Worm (Caenorhabditis elegans) whole organism, young adult: ENCODE results near the gene mdt-19.
A peak's percentile ranks its signal among the peaks of the same experiment; 100 is the strongest.

Experiments
- B0336.3 ChIP-seq: fragments of 200-800 bp; sonication (Bioruptor generic); IDR thresholded peaks from 2 replicates; pipeline ENCODE4 v1.3.6; 2022; ENCODE audit warnings: missing genetic modification characterization, missing compliant biosample characterization
- C06A6.2 ChIP-seq: fragments of 200-800 bp; sonication (Bioruptor generic); conservative IDR thresholded peaks from 2 replicates; pipeline ENCODE4 v1.3.6; 2022; ENCODE audit warnings: missing genetic modification characterization, missing compliant biosample characterization
- C17E4.6 ChIP-seq: fragments of 200-800 bp; sonication (Bioruptor generic); IDR thresholded peaks from 2 replicates; pipeline ENCODE4 v1.3.6; 2022; ENCODE audit warnings: missing genetic modification reagents, missing genetic modification characterization, missing compliant biosample characterization
- D2030.7 ChIP-seq: fragments of 200-800 bp; sonication (Bioruptor generic); IDR thresholded peaks from 2 replicates; pipeline ENCODE4 v1.3.6; 2022; ENCODE audit warnings: missing genetic modification reagents, missing genetic modification characterization, missing compliant biosample characterization
- F23B12.7 ChIP-seq: sonication (generic microtip); optimal IDR thresholded peaks from 2 replicates; lab custom pipeline; 2017; ENCODE audit warnings: missing genetic modification characterization, mild to moderate bottlenecking, missing compliant biosample characterization, antibody characterized with exemption, moderate library complexity; ENCODE audit not compliant: insufficient read depth
- F33H1.4 ChIP-seq: fragments of 200-800 bp; sonication (Bioruptor generic); IDR thresholded peaks from 2 replicates; pipeline ENCODE4 v1.3.6; 2022; ENCODE audit warnings: missing genetic modification reagents, missing genetic modification characterization, missing compliant biosample characterization
- F57A8.1 ChIP-seq: fragments of 200-800 bp; sonication (Bioruptor generic); optimal IDR thresholded peaks from 2 replicates; lab custom pipeline; 2018; ENCODE audit warnings: mild to moderate bottlenecking, missing genetic modification characterization, moderate library complexity, missing compliant biosample characterization
- F57C9.4 ChIP-seq: sonication (generic microtip); optimal IDR thresholded peaks from 2 replicates; lab custom pipeline; 2017; ENCODE audit warnings: mild to moderate bottlenecking, missing genetic modification characterization, missing compliant biosample characterization
- K11D2.4 ChIP-seq: fragments of 200-800 bp; sonication (Bioruptor generic); IDR thresholded peaks from 2 replicates; pipeline ENCODE4 v1.3.6; 2022; ENCODE audit warnings: missing genetic modification reagents, missing genetic modification characterization, missing compliant biosample characterization
- Y53G8AR.9 ChIP-seq: fragments of 200-800 bp; sonication (Bioruptor generic); conservative IDR thresholded peaks from 2 replicates; pipeline ENCODE4 v1.3.6; 2022; ENCODE audit warnings: missing genetic modification reagents, missing genetic modification characterization, missing compliant biosample characterization
- Y95B8A.8 ChIP-seq: fragments of 200-800 bp; sonication (Bioruptor generic); IDR thresholded peaks from 2 replicates; pipeline ENCODE4 v1.3.6; 2022; ENCODE audit warnings: missing genetic modification reagents, missing genetic modification characterization, missing compliant biosample characterization
- atf-7 ChIP-seq: sonication (generic microtip); optimal IDR thresholded peaks from 2 replicates; lab custom pipeline; 2017; ENCODE audit warnings: mild to moderate bottlenecking, missing genetic modification characterization, missing compliant biosample characterization
- attf-5 ChIP-seq: fragments of 200-800 bp; sonication (Bioruptor generic); optimal IDR thresholded peaks from 2 replicates; lab custom pipeline; 2018; ENCODE audit warnings: mild to moderate bottlenecking, missing genetic modification characterization, missing compliant biosample characterization
- dox-1 ChIP-seq: fragments of 200-800 bp; sonication (Bioruptor generic); IDR thresholded peaks from 2 replicates; pipeline ENCODE4 v1.3.6; 2022; ENCODE audit warnings: missing genetic modification reagents, missing genetic modification characterization, missing compliant biosample characterization
- egl-18 ChIP-seq: fragments of 200-800 bp; sonication (Bioruptor generic); IDR thresholded peaks from 2 replicates; pipeline ENCODE4 v1.3.6; 2022; ENCODE audit warnings: missing genetic modification reagents, missing genetic modification characterization, missing compliant biosample characterization
- egrh-3 ChIP-seq: fragments of 200-800 bp; sonication (Bioruptor generic); IDR thresholded peaks from 2 replicates; pipeline ENCODE4 v1.3.6; 2022; ENCODE audit warnings: missing genetic modification reagents, missing genetic modification characterization, missing compliant biosample characterization
- gei-17 ChIP-seq: fragments of 200-800 bp; sonication (Bioruptor generic); optimal IDR thresholded peaks from 2 replicates; lab custom pipeline; 2018; ENCODE audit warnings: mild to moderate bottlenecking, missing genetic modification characterization, missing compliant biosample characterization
- hlh-12 ChIP-seq: sonication (generic microtip); optimal IDR thresholded peaks from 2 replicates; lab custom pipeline; 2016; ENCODE audit warnings: missing genetic modification characterization, missing compliant biosample characterization
- hlh-26 ChIP-seq: fragments of 200-800 bp; sonication (Bioruptor generic); conservative IDR thresholded peaks from 2 replicates; pipeline ENCODE4 v1.3.6; 2022; ENCODE audit warnings: missing genetic modification reagents, missing genetic modification characterization, missing compliant biosample characterization
- hmg-1.2 ChIP-seq: fragments of 200-800 bp; sonication (Bioruptor generic); IDR thresholded peaks from 2 replicates; pipeline ENCODE4 v1.3.6; 2022; ENCODE audit warnings: missing genetic modification reagents, missing genetic modification characterization, missing compliant biosample characterization
- hmg-20 ChIP-seq: fragments of 200-800 bp; sonication (Bioruptor generic); IDR thresholded peaks from 2 replicates; pipeline ENCODE4 v1.3.6; 2022; ENCODE audit warnings: missing genetic modification reagents, missing genetic modification characterization, missing compliant biosample characterization
- hsf-1 ChIP-seq: fragments of 200-800 bp; sonication (Bioruptor generic); IDR thresholded peaks from 2 replicates; pipeline ENCODE4 v1.3.6; 2022; ENCODE audit warnings: missing genetic modification reagents, missing genetic modification characterization, missing compliant biosample characterization
- lag-1 ChIP-seq: fragments of 200-800 bp; sonication (Bioruptor generic); IDR thresholded peaks from 2 replicates; pipeline ENCODE4 v1.3.6; 2022; ENCODE audit warnings: missing genetic modification reagents, missing genetic modification characterization, missing compliant biosample characterization
- lin-26 ChIP-seq: fragments of 200-800 bp; sonication (Bioruptor generic); IDR thresholded peaks from 2 replicates; pipeline ENCODE4 v1.3.6; 2022; ENCODE audit warnings: missing genetic modification reagents, missing genetic modification characterization, missing compliant biosample characterization
- lin-35 ChIP-seq, 3 experiments: fragments of 150-350 bp in 2 of 3; sonication (generic microtip) in 1 of 3; optimal IDR thresholded peaks; 2 replicates each; lab custom pipeline; 2014 to 2018; ENCODE audit warnings: missing biosample characterization in 3 of 3, missing genetic modification characterization in 3 of 3, missing genetic modification reagents in 3 of 3
- madf-3 ChIP-seq: fragments of 200-800 bp; sonication (Bioruptor generic); IDR thresholded peaks from 2 replicates; pipeline ENCODE4 v1.3.6; 2022; ENCODE audit warnings: missing genetic modification reagents, missing genetic modification characterization, missing compliant biosample characterization
- madf-6 ChIP-seq: fragments of 200-800 bp; sonication (Bioruptor generic); IDR thresholded peaks from 2 replicates; pipeline ENCODE4 v1.3.6; 2022; ENCODE audit warnings: missing genetic modification reagents, missing genetic modification characterization, missing compliant biosample characterization
- madf-8 ChIP-seq: fragments of 200-800 bp; sonication (Bioruptor generic); conservative IDR thresholded peaks from 2 replicates; pipeline ENCODE4 v1.3.6; 2022; ENCODE audit warnings: missing genetic modification reagents, missing genetic modification characterization, missing compliant biosample characterization
- mcd-1 ChIP-seq: fragments of 200-800 bp; sonication (Bioruptor generic); IDR thresholded peaks from 2 replicates; pipeline ENCODE4 v1.3.6; 2022; ENCODE audit warnings: missing genetic modification reagents, missing genetic modification characterization, missing compliant biosample characterization
- nhr-80 ChIP-seq: sonication (generic microtip); optimal IDR thresholded peaks from 2 replicates; lab custom pipeline; 2016; ENCODE audit warnings: missing genetic modification characterization, missing compliant biosample characterization
- rcor-1 ChIP-seq: fragments of 200-800 bp; sonication (Bioruptor generic); IDR thresholded peaks from 2 replicates; pipeline ENCODE4 v1.3.6; 2022; ENCODE audit warnings: missing genetic modification reagents, missing genetic modification characterization, missing compliant biosample characterization
- repo-1 ChIP-seq: sonication (generic microtip); optimal IDR thresholded peaks from 2 replicates; lab custom pipeline; 2017; ENCODE audit warnings: mild to moderate bottlenecking, missing genetic modification characterization, missing compliant biosample characterization
- sea-2 ChIP-seq: fragments of 200-800 bp; sonication (Bioruptor generic); IDR thresholded peaks from 2 replicates; pipeline ENCODE4 v1.3.6; 2022; ENCODE audit warnings: missing genetic modification characterization, missing compliant biosample characterization
- snpc-1.3 ChIP-seq: sonication (generic microtip); optimal IDR thresholded peaks from 2 replicates; lab custom pipeline; 2017; ENCODE audit warnings: missing genetic modification characterization, mild to moderate bottlenecking, missing compliant biosample characterization, antibody characterized with exemption, moderate library complexity, missing genotype, missing genetic modification reagents; ENCODE audit not compliant: insufficient read depth
- snpc-3.4 ChIP-seq: sonication (generic microtip); optimal IDR thresholded peaks from 2 replicates; lab custom pipeline; 2017; ENCODE audit warnings: missing genetic modification characterization, mild to moderate bottlenecking, missing compliant biosample characterization, antibody characterized with exemption, moderate library complexity, missing genotype, missing genetic modification reagents
- snpc-4 ChIP-seq, 5 experiments: fragments of 150-350 bp in 1 of 5; sonication (generic microtip) in 4 of 5; optimal IDR thresholded peaks; 2 replicates each; lab custom pipeline; 2014 to 2018; ENCODE audit warnings: missing genetic modification characterization in 5 of 5, missing biosample characterization in 3 of 5, antibody characterized with exemption in 2 of 5, mild to moderate bottlenecking in 2 of 5, missing compliant biosample characterization in 2 of 5, missing genotype in 2 of 5, moderate library complexity in 2 of 5, missing genetic modification reagents in 1 of 5
- tbp1 ChIP-seq: fragments of 200-800 bp; sonication (Bioruptor generic); optimal IDR thresholded peaks from 2 replicates; lab custom pipeline; 2018; ENCODE audit warnings: mild to moderate bottlenecking, missing genetic modification characterization, missing compliant biosample characterization
- tlf-1 ChIP-seq: fragments of 200-800 bp; sonication (Bioruptor generic); optimal IDR thresholded peaks from 2 replicates; lab custom pipeline; 2018; ENCODE audit warnings: mild to moderate bottlenecking, missing genetic modification characterization, missing compliant biosample characterization
- xnd-1 ChIP-seq: sonication (generic microtip); optimal IDR thresholded peaks from 2 replicates; lab custom pipeline; 2016; ENCODE audit warnings: missing genotype, missing genetic modification reagents, missing genetic modification characterization, missing compliant biosample characterization
- ztf-25 ChIP-seq: fragments of 200-800 bp; sonication (Bioruptor generic); IDR thresholded peaks from 2 replicates; pipeline ENCODE4 v1.3.6; 2022; ENCODE audit warnings: missing genetic modification reagents, missing genetic modification characterization, missing compliant biosample characterization
- ztf-26 ChIP-seq: sonication (generic microtip); optimal IDR thresholded peaks from 2 replicates; lab custom pipeline; 2017; ENCODE audit warnings: missing genetic modification characterization, missing compliant biosample characterization
- ztf-28 ChIP-seq: fragments of 200-800 bp; sonication (Bioruptor generic); IDR thresholded peaks from 2 replicates; pipeline ENCODE4 v1.3.6; 2022; ENCODE audit warnings: missing genetic modification reagents, missing genetic modification characterization, missing compliant biosample characterization
- ztf-3 ChIP-seq: fragments of 200-800 bp; sonication (Bioruptor generic); optimal IDR thresholded peaks from 2 replicates; lab custom pipeline; 2018; ENCODE audit warnings: mild to moderate bottlenecking, missing genetic modification characterization, missing compliant biosample characterization

mdt-19 gene

ce11 chrIII:2583302-2583701, 14.6 kb upstream of the mdt-19 start:
- TF ChIP-seq madf-6 (GFP tag; lab: Robert Waterston, UW) (peak; percentile 85), mcd-1 (GFP tag; lab: Robert Waterston, UW) (peak; percentile 58), K11D2.4 (0 out of 2 replicates have a peak, but pooled peaks have one; percentile 18), dox-1 (GFP tag; lab: Robert Waterston, UW) (peak; percentile 57; the same call in 1 of the 2 replicates), D2030.7 (GFP tag; lab: Robert Waterston, UW) (peak; percentile 22; the same call in 1 of the 2 replicates), madf-8 (peak; percentile 71), hsf-1 (GFP tag; lab: Robert Waterston, UW) (0 out of 2 replicates have a peak, but pooled peaks have one; percentile 17), hmg-1.2 (GFP tag; lab: Robert Waterston, UW) (0 out of 2 replicates have a peak, but pooled peaks have one; percentile 6), F33H1.4 (GFP tag; lab: Robert Waterston, UW) (0 out of 2 replicates have a peak, but pooled peaks have one; percentile 32), ztf-28 (GFP tag; lab: Robert Waterston, UW) (0 out of 2 replicates have a peak, but pooled peaks have one; percentile 59)

ce11 chrIII:2586193-2586592, 11.7 kb upstream of the mdt-19 start, which contains the start of gene gpa-17:
gpa-17 (plus strand) TSS chrIII:2586555.
- no peak for TF ChIP-seq hlh-26 (GFP tag; lab: Robert Waterston, UW)
- peak; percentile 64 for TF ChIP-seq nhr-80 (tag; lab: Kevin White, UChicago)
- TF ChIP-seq, all 124 proteins: peak for 1

- TF ChIP-seq ztf-25: no peak
- peak in 2 of 3 experiments; percentile 51 to 94 for TF ChIP-seq lin-35 (GFP tag; optimal IDR thresholded peaks at IDR 0.05; lab: Kevin White, UChicago)
- peak; percentile 79 for TF ChIP-seq tlf-1 (GFP tag; lab: Kevin White, UChicago)
- TF ChIP-seq hlh-12 (tag; lab: Kevin White, UChicago): no peak
- TF ChIP-seq snpc-1.3 (tag; lab: Kevin White, UChicago): peak; percentile 63
- peak; percentile 91 for TF ChIP-seq attf-5
- TF ChIP-seq Y95B8A.8 (GFP tag; lab: Robert Waterston, UW): 0 out of 2 replicates have a peak, but pooled peaks have one; percentile 61
- no peak for TF ChIP-seq lin-26 (GFP tag; lab: Robert Waterston, UW)
- TF ChIP-seq sea-2 (GFP tag; lab: Robert Waterston, UW): 0 out of 2 replicates have a peak, but pooled peaks have one; percentile 39
- peak; percentile 78 for TF ChIP-seq gei-17 (GFP tag; lab: Kevin White, UChicago)
- TF ChIP-seq F57C9.4 (tag; lab: Kevin White, UChicago): no peak
- peak; percentile 39; the same call in 1 of the 2 replicates for TF ChIP-seq egrh-3 (GFP tag; lab: Robert Waterston, UW)
- TF ChIP-seq F57A8.1 (GFP tag; lab: Kevin White, UChicago): no peak
- TF ChIP-seq egl-18 (GFP tag; lab: Robert Waterston, UW): 0 out of 2 replicates have a peak, but pooled peaks have one; percentile 76
- peak; percentile 61 for TF ChIP-seq hmg-1.2 (GFP tag; lab: Robert Waterston, UW)
- TF ChIP-seq ztf-28 (GFP tag; lab: Robert Waterston, UW): no peak
- peak; percentile 84 for TF ChIP-seq ztf-26 (tag; lab: Kevin White, UChicago)
- peak; percentile 83 for TF ChIP-seq C06A6.2 (GFP tag; lab: Robert Waterston, UW)
- no peak for TF ChIP-seq ztf-3 (GFP tag; lab: Kevin White, UChicago)
- peak; percentile 77 for TF ChIP-seq xnd-1 (tag; lab: Kevin White, UChicago)
- TF ChIP-seq F23B12.7 (tag; lab: Kevin White, UChicago): peak; percentile 75
- peak; percentile 79 for TF ChIP-seq repo-1 (tag; lab: Kevin White, UChicago)
- peak; percentile 93 for TF ChIP-seq mcd-1 (GFP tag; lab: Robert Waterston, UW)
- TF ChIP-seq rcor-1 (GFP tag; lab: Robert Waterston, UW): peak; percentile 92
- peak; percentile 86 for TF ChIP-seq snpc-3.4 (tag; lab: Kevin White, UChicago)
- peak; percentile 88 for TF ChIP-seq hmg-20 (GFP tag; lab: Robert Waterston, UW)
- peak; percentile 73 for TF ChIP-seq atf-7 (tag; lab: Kevin White, UChicago)
- no peak for TF ChIP-seq madf-3 (GFP tag; lab: Robert Waterston, UW)
- TF ChIP-seq tbp1 (GFP tag; lab: Kevin White, UChicago): peak; percentile 61
- TF ChIP-seq Y53G8AR.9 (GFP tag; lab: Robert Waterston, UW): peak; percentile 94
- peak; percentile 11 for TF ChIP-seq snpc-4 (GFP tag; optimal IDR thresholded peaks at IDR 0.05; lab: Kevin White, UChicago)
- TF ChIP-seq snpc-4 (tag; optimal IDR thresholded peaks at IDR 0.05; lab: Kevin White, UChicago): peak; percentile 58 to 79 (median 64)
- peak; percentile 93 for TF ChIP-seq B0336.3 (GFP tag; lab: Robert Waterston, UW)
- TF ChIP-seq lag-1 (GFP tag; lab: Robert Waterston, UW): no peak
- TF ChIP-seq C17E4.6 (GFP tag; lab: Robert Waterston, UW): peak; percentile 17; the same call in 1 of the 2 replicates
Observed at ce11 chrIII:2596984-2597454, 834 bp upstream of the mdt-19 start, which contains the start of gene apb-1. apb-1 (minus strand) TSS chrIII:2597034.
